Fruit fly (Drosophila melanogaster) whole organism, wandering third instar larva: ENCODE measurements around the gene CG13362.
A peak's percentile ranks its signal among the peaks of the same experiment; 100 is the strongest.

Experiments
- HLH106 ChIP-seq: fragments of 200-800 bp; optimal IDR thresholded peaks from 3 replicates; lab custom pipeline; 2019; ENCODE audit warnings: missing biosample characterization, mild to moderate bottlenecking, missing genetic modification characterization, moderate library complexity
- Sp1 ChIP-seq: fragments of 200-800 bp; sonication (Bioruptor generic); optimal IDR thresholded peaks from 3 replicates; lab custom pipeline; 2019; ENCODE audit warnings: missing biosample characterization, mild to moderate bottlenecking, missing genetic modification characterization, moderate library complexity
- h ChIP-seq: fragments of 200-800 bp; sonication (Bioruptor generic); optimal IDR thresholded peaks from 3 replicates; lab custom pipeline; 2016; ENCODE audit warnings: missing biosample characterization, mild to moderate bottlenecking, missing genetic modification characterization
- pan ChIP-seq: fragments of >200 bp; optimal IDR thresholded peaks from 2 replicates; lab custom pipeline; 2017
- woc ChIP-seq: sonication (Bioruptor generic); optimal IDR thresholded peaks from 2 replicates; lab custom pipeline; 2016; ENCODE audit warnings: missing biosample characterization, mild to moderate bottlenecking, missing genetic modification characterization

DNA sequence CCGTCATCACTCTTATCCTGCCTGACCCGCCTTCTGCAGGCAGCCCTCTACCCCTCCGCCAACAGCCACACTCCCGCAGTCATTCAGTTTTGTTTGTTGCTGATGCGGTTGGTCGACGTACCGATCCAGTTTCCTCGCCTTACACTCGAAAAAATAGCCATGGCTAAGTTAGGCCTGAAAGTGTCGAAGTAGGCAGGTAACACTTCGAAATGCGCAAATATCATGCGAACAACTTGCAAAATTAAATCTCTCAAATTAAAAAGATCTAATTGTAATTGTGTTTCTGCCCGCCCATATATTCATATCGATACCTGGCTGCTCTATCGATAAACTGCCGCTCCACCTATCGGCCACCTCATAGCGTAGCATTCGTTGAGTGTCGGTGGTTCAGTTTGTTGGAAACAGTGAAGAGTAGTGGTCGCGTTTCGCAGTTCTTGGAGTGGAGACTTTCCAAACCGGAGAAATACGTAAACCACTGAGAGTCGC, 18.6 kb upstream of the CG13362 start, which contains the start of gene fz3:
- TF ChIP-seq h (GFP tag; lab: Kevin White, UChicago) (peak; percentile 82), woc (GFP tag; lab: Kevin White, UChicago) (peak; percentile 63), Sp1 (GFP tag; lab: Kevin White, UChicago) (peak; percentile 75), HLH106 (peak; percentile 76), pan (no peak)
